Fruit fly (Drosophila melanogaster) whole organism: ENCODE results near the gene Cyp28a5.

Experiments
- Dll ChIP-seq: fragments of >200 bp; optimal IDR thresholded peaks from 2 replicates; lab custom pipeline; 2017
- pan ChIP-seq: fragments of >200 bp; optimal IDR thresholded peaks from 2 replicates; lab custom pipeline; 2017
- psq ChIP-seq: fragments of >200 bp; optimal IDR thresholded peaks from 2 replicates; lab custom pipeline; 2017

- TF ChIP-seq Dll (no peak), pan (no peak), psq (lab: Kevin White, UChicago) (no peak)
These were observed 45.8 kb upstream of the Cyp28a5 start, which contains the start of gene CG42711 for dm6 chr2L:13931318-13931717.
